Fruit fly (Drosophila melanogaster): ENCODE data around the gene Pect.

DNA sequence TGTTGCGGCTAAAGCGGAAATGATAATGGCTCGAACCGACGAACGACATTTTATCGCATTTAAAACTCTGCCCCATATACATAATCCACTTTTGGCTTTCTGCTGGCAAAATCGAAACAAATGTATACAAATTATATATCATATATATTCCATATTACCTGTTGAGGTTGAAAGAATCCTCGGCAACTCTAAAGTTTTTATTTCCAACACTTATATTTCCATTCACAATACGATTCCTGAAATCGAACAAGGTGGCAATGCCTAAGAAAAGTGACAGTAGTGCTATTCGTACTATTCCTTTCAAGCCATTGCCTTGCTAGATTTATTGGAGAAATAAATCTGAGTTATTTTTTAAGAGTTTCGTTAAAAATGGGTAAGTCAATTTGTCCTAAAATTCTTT is 45.1 kb upstream of the Pect start, which contains the start of gene Pk34A:
- TF ChIP-seq CG4318 (GFP tag; optimal IDR thresholded peaks at IDR 0.05) (no peak), CG15336 (GFP tag; IDR thresholded peaks at IDR 0.05) (no peak), Blimp-1 (GFP tag; optimal IDR thresholded peaks at IDR 0.05) (no peak), Hr4 (GFP tag; optimal IDR thresholded peaks at IDR 0.05) (no peak), Sox102F (GFP tag; optimal IDR thresholded peaks at IDR 0.05) (no peak), CG6808 (GFP tag; optimal IDR thresholded peaks at IDR 0.05) (no peak)
